Fruit fly (Drosophila melanogaster) whole organism, embryonic: ENCODE measurements around the gene CG5608.

Experiments
- BEAF-32 ChIP-seq: fragments of 200-800 bp; sonication (Bioruptor generic); optimal IDR thresholded peaks from 3 replicates; lab custom pipeline; 2017; ENCODE audit warnings: missing biosample characterization, missing genetic modification characterization, mild to moderate bottlenecking, moderate library complexity, missing genetic modification reagents
- Bteb2 ChIP-seq: fragments of 200-800 bp; sonication (Bioruptor generic); optimal IDR thresholded peaks from 2 replicates; lab custom pipeline; 2016; ENCODE audit warnings: missing biosample characterization, missing genetic modification characterization
- CG11456 ChIP-seq: fragments of 200-800 bp; sonication (Bioruptor generic); IDR thresholded peaks from 3 replicates; pipeline ENCODE4 v1.3.6; 2022; ENCODE audit warnings: missing biosample characterization, missing genetic modification characterization
- CG12104 ChIP-seq: fragments of 200-800 bp; sonication (Bioruptor generic); optimal IDR thresholded peaks from 3 replicates; lab custom pipeline; 2016; ENCODE audit warnings: missing biosample characterization, missing genetic modification characterization
- CG13775 ChIP-seq: fragments of 200-800 bp; sonication (Bioruptor generic); optimal IDR thresholded peaks from 3 replicates; lab custom pipeline; 2017; ENCODE audit warnings: missing biosample characterization, mild to moderate bottlenecking, missing genetic modification characterization
- CG15269 ChIP-seq: fragments of 200-800 bp; sonication (Bioruptor generic); optimal IDR thresholded peaks from 2 replicates; lab custom pipeline; 2018; ENCODE audit warnings: missing biosample characterization, mild to moderate bottlenecking, missing genetic modification characterization, moderate library complexity
- CG2116 ChIP-seq: fragments of 200-800 bp; sonication (Bioruptor generic); optimal IDR thresholded peaks from 3 replicates; lab custom pipeline; 2018; ENCODE audit warnings: missing biosample characterization, mild to moderate bottlenecking, missing genetic modification characterization
- CG30020 ChIP-seq: fragments of 200-800 bp; optimal IDR thresholded peaks from 2 replicates; lab custom pipeline; 2019; ENCODE audit warnings: missing biosample characterization, mild to moderate bottlenecking, missing genetic modification characterization, moderate library complexity
- CG34376 ChIP-seq: fragments of 200-800 bp; sonication (Bioruptor generic); optimal IDR thresholded peaks from 2 replicates; lab custom pipeline; 2018; ENCODE audit warnings: missing biosample characterization, mild to moderate bottlenecking, missing genetic modification characterization
- CG3995 ChIP-seq: fragments of 200-800 bp; sonication (Bioruptor generic); optimal IDR thresholded peaks from 3 replicates; lab custom pipeline; 2016; ENCODE audit warnings: missing biosample characterization, missing genetic modification characterization
- CG4328 ChIP-seq: fragments of 200-800 bp; sonication (Bioruptor generic); optimal IDR thresholded peaks from 3 replicates; lab custom pipeline; 2017; ENCODE audit warnings: missing biosample characterization, missing genetic modification reagents, missing genetic modification characterization
- CG5180 ChIP-seq: fragments of 200-800 bp; sonication (Bioruptor generic); optimal IDR thresholded peaks from 3 replicates; lab custom pipeline; 2017; ENCODE audit warnings: missing biosample characterization, missing genetic modification characterization, mild to moderate bottlenecking, moderate library complexity, missing genetic modification reagents
- CG7357 ChIP-seq: fragments of 200-800 bp; sonication (Bioruptor generic); IDR thresholded peaks from 3 replicates; pipeline ENCODE4 v1.3.6; 2022; ENCODE audit warnings: missing biosample characterization, missing genetic modification characterization
- CG8290 ChIP-seq, 3 experiments: fragments of 200-800 bp; sonication (Bioruptor generic); optimal IDR thresholded peaks; 2 replicates each; lab custom pipeline; 2016 to 2019; ENCODE audit warnings: missing biosample characterization in 3 of 3, missing genetic modification characterization in 3 of 3, mild to moderate bottlenecking in 2 of 3, moderate library complexity in 1 of 3
- CoRest ChIP-seq: fragments of 200-800 bp; sonication (Bioruptor generic); optimal IDR thresholded peaks from 3 replicates; lab custom pipeline; 2018; ENCODE audit warnings: missing biosample characterization, mild to moderate bottlenecking, missing genetic modification characterization, moderate library complexity
- Dip3 ChIP-seq: fragments of 200-800 bp; sonication (Bioruptor generic); optimal IDR thresholded peaks from 3 replicates; lab custom pipeline; 2016; ENCODE audit warnings: missing biosample characterization, missing genetic modification characterization
- Doc2 ChIP-seq: fragments of 200-800 bp; sonication (Bioruptor generic); IDR thresholded peaks from 2 replicates; pipeline ENCODE4 v1.3.6; 2022; ENCODE audit warnings: missing biosample characterization, missing genetic modification characterization
- Dp ChIP-seq: fragments of 200-800 bp; sonication (Bioruptor generic); optimal IDR thresholded peaks from 2 replicates; lab custom pipeline; 2018; ENCODE audit warnings: missing biosample characterization, mild to moderate bottlenecking, missing genetic modification characterization, moderate library complexity
- Ets97D ChIP-seq: fragments of 200-800 bp; sonication (Bioruptor generic); optimal IDR thresholded peaks from 3 replicates; lab custom pipeline; 2016; ENCODE audit warnings: missing biosample characterization, missing genetic modification characterization
- HLHmδ ChIP-seq: fragments of 200-800 bp; sonication (Bioruptor generic); optimal IDR thresholded peaks from 2 replicates; lab custom pipeline; 2018; ENCODE audit warnings: missing biosample characterization, mild to moderate bottlenecking, missing genetic modification characterization, moderate library complexity
- HmgD ChIP-seq: fragments of 200-800 bp; sonication (Bioruptor generic); optimal IDR thresholded peaks from 3 replicates; lab custom pipeline; 2016; ENCODE audit warnings: missing biosample characterization, missing genetic modification characterization
- Hr3 ChIP-seq: fragments of 200-800 bp; sonication (Bioruptor generic); optimal IDR thresholded peaks from 3 replicates; lab custom pipeline; 2016; ENCODE audit warnings: missing biosample characterization, missing genetic modification characterization
- Hr39 ChIP-seq: fragments of >200 bp; optimal IDR thresholded peaks from 2 replicates; lab custom pipeline; 2017
- MESR4 ChIP-seq: fragments of 200-800 bp; sonication (Bioruptor generic); optimal IDR thresholded peaks from 2 replicates; lab custom pipeline; 2018; ENCODE audit warnings: missing biosample characterization, mild to moderate bottlenecking, missing genetic modification characterization, moderate library complexity
- Max ChIP-seq: fragments of 200-800 bp; sonication (Bioruptor generic); optimal IDR thresholded peaks from 2 replicates; lab custom pipeline; 2016; ENCODE audit warnings: missing biosample characterization, mild to moderate bottlenecking, missing genetic modification characterization
- NFAT ChIP-seq: fragments of 200-800 bp; sonication (Bioruptor generic); IDR thresholded peaks from 2 replicates; pipeline ENCODE4 v1.3.6; 2022; ENCODE audit warnings: missing biosample characterization, missing genetic modification characterization
- Nf-YC ChIP-seq: fragments of 200-800 bp; optimal IDR thresholded peaks from 3 replicates; lab custom pipeline; 2019; ENCODE audit warnings: missing biosample characterization, mild to moderate bottlenecking, missing genetic modification characterization, moderate library complexity
- Sry-δ ChIP-seq: fragments of 200-800 bp; sonication (Bioruptor generic); optimal IDR thresholded peaks from 2 replicates; lab custom pipeline; 2016; ENCODE audit warnings: missing biosample characterization, missing genetic modification characterization
- Xbp1 ChIP-seq: fragments of 200-800 bp; sonication (Bioruptor generic); optimal IDR thresholded peaks from 3 replicates; lab custom pipeline; 2016; ENCODE audit warnings: missing biosample characterization, mild to moderate bottlenecking, missing genetic modification characterization
- bbx ChIP-seq: fragments of 200-800 bp; sonication (Bioruptor generic); IDR thresholded peaks from 2 replicates; pipeline ENCODE4 v1.3.6; 2022; ENCODE audit warnings: missing biosample characterization, missing genetic modification characterization; ENCODE audit not compliant: partially characterized antibody
- crp ChIP-seq, 2 experiments: fragments of 200-800 bp; sonication (Bioruptor generic); optimal IDR thresholded peaks; 2 replicates in 1 of 2; 3 replicates in 1 of 2; lab custom pipeline; 2017; ENCODE audit warnings: missing biosample characterization in 2 of 2, missing genetic modification characterization in 2 of 2, mild to moderate bottlenecking in 1 of 2, moderate library complexity in 1 of 2
- dmrt99B ChIP-seq: fragments of 200-800 bp; sonication (Bioruptor generic); optimal IDR thresholded peaks from 2 replicates; lab custom pipeline; 2018; ENCODE audit warnings: missing biosample characterization, mild to moderate bottlenecking, missing genetic modification characterization, moderate library complexity
- dysf ChIP-seq: fragments of 200-800 bp; sonication (Bioruptor generic); IDR thresholded peaks from 3 replicates; pipeline ENCODE4 v1.3.6; 2022; ENCODE audit warnings: missing biosample characterization, missing genetic modification characterization
- fru ChIP-seq: fragments of >200 bp; optimal IDR thresholded peaks from 2 replicates; lab custom pipeline; 2017
- grau ChIP-seq: fragments of 200-800 bp; optimal IDR thresholded peaks from 3 replicates; lab custom pipeline; 2019; ENCODE audit warnings: missing biosample characterization, mild to moderate bottlenecking, missing genetic modification characterization, moderate library complexity
- hbn ChIP-seq: fragments of 200-800 bp; sonication (Bioruptor generic); IDR thresholded peaks from 2 replicates; pipeline ENCODE4 v1.3.6; 2022; ENCODE audit warnings: missing biosample characterization, missing genetic modification characterization; ENCODE audit not compliant: partially characterized antibody
- hkb ChIP-seq, 2 experiments: fragments of 200-800 bp in 1 of 2; fragments of >200 bp in 1 of 2; sonication (Bioruptor generic) in 1 of 2; IDR thresholded peaks in 1 of 2; optimal IDR thresholded peaks in 1 of 2; 2 replicates each; pipeline versions ENCODE4 v1.3.6 to Lab custom; 2017 to 2022; ENCODE audit warnings: missing biosample characterization in 1 of 2, missing genetic modification characterization in 1 of 2
- jumu ChIP-seq: fragments of 200-800 bp; sonication (Bioruptor generic); optimal IDR thresholded peaks from 3 replicates; lab custom pipeline; 2016; ENCODE audit warnings: missing biosample characterization, missing genetic modification characterization
- maf-S ChIP-seq: fragments of 200-800 bp; sonication (Bioruptor generic); optimal IDR thresholded peaks from 2 replicates; lab custom pipeline; 2016; ENCODE audit warnings: missing biosample characterization, missing genetic modification characterization
- nmo ChIP-seq: fragments of 200-800 bp; sonication (Bioruptor generic); optimal IDR thresholded peaks from 2 replicates; lab custom pipeline; 2018; ENCODE audit warnings: missing biosample characterization, mild to moderate bottlenecking, missing genetic modification characterization, moderate library complexity
- phol ChIP-seq: fragments of 200-800 bp; sonication (Bioruptor generic); optimal IDR thresholded peaks from 3 replicates; lab custom pipeline; 2018; ENCODE audit warnings: missing biosample characterization, mild to moderate bottlenecking, missing genetic modification characterization, moderate library complexity
- psq ChIP-seq: fragments of 200-800 bp; sonication (Bioruptor generic); optimal IDR thresholded peaks from 2 replicates; lab custom pipeline; 2017; ENCODE audit warnings: missing biosample characterization, missing genetic modification characterization
- repo ChIP-seq: fragments of 200-800 bp; sonication (Bioruptor generic); optimal IDR thresholded peaks from 2 replicates; lab custom pipeline; 2016; ENCODE audit warnings: missing biosample characterization, missing genetic modification characterization
- salm ChIP-seq: fragments of 200-800 bp; sonication (Bioruptor generic); optimal IDR thresholded peaks from 2 replicates; lab custom pipeline; 2018; ENCODE audit warnings: missing biosample characterization, mild to moderate bottlenecking, missing genetic modification characterization
- shn ChIP-seq: fragments of 200-800 bp; sonication (Bioruptor generic); optimal IDR thresholded peaks from 3 replicates; lab custom pipeline; 2016; ENCODE audit warnings: missing biosample characterization, missing genetic modification characterization
- tgo ChIP-seq: fragments of 200-800 bp; sonication (Bioruptor generic); IDR thresholded peaks from 3 replicates; pipeline ENCODE4 v1.3.6; 2022; ENCODE audit warnings: missing biosample characterization, missing genetic modification characterization
- vvl ChIP-seq: fragments of 200-800 bp; sonication (Bioruptor generic); IDR thresholded peaks from 2 replicates; pipeline ENCODE4 v1.3.6; 2022; ENCODE audit warnings: missing biosample characterization, missing genetic modification characterization
- wdn ChIP-seq: fragments of 200-800 bp; sonication (Bioruptor generic); IDR thresholded peaks from 2 replicates; pipeline ENCODE4 v1.3.6; 2022; ENCODE audit warnings: missing biosample characterization, missing genetic modification characterization

CG5608 gene

dm6 chr3R:12425510-12426309, 39.4 kb downstream of the CG5608 start, which contains the start of gene Pp1-87B (continued):
- peak; percentile 34 for TF ChIP-seq CG13775 (GFP tag; lab: Kevin White, UChicago)
- TF ChIP-seq CG7357 (GFP tag; lab: Robert Waterston, UW) = no peak
- peak; percentile 25; the same call in 1 of the 2 replicates for TF ChIP-seq vvl (GFP tag; lab: Robert Waterston, UW)
- TF ChIP-seq CG5180 (GFP tag; lab: Kevin White, UChicago) = no peak
- peak; percentile 46 for TF ChIP-seq Nf-YC
- TF ChIP-seq bbx = no peak
- TF ChIP-seq CG30020 (tag; lab: Kevin White, UChicago) = peak; percentile 45
- TF ChIP-seq NFAT = no peak
- TF ChIP-seq fru = no peak
- TF ChIP-seq dmrt99B (tag; lab: Kevin White, UChicago) = no peak
- TF ChIP-seq MESR4 (GFP tag; lab: Kevin White, UChicago) = peak; percentile 98
- peak; percentile 27 for TF ChIP-seq Max (GFP tag; lab: Kevin White, UChicago)
- TF ChIP-seq shn (GFP tag; lab: Kevin White, UChicago) = peak; percentile 26
- TF ChIP-seq CG11456 = no peak
- peak; percentile 4 for TF ChIP-seq Xbp1 (GFP tag; lab: Kevin White, UChicago)
- peak; percentile 94 for TF ChIP-seq Ets97D (GFP tag; lab: Kevin White, UChicago)
- TF ChIP-seq CG34376 (GFP tag; lab: Kevin White, UChicago) = peak; percentile 9
- TF ChIP-seq CG4328 (GFP tag; lab: Kevin White, UChicago) = peak; percentile 32
- TF ChIP-seq Hr3 (GFP tag; lab: Kevin White, UChicago) = no peak
- peak; percentile 92 for TF ChIP-seq hkb (optimal IDR thresholded peaks at IDR 0.05; lab: Kevin White, UChicago)
- no peak for TF ChIP-seq hkb (GFP tag; IDR thresholded peaks at IDR 0.05; lab: Robert Waterston, UW)
- peak; percentile 38 for TF ChIP-seq CG3995 (GFP tag; lab: Kevin White, UChicago)
- peak; percentile 100 for TF ChIP-seq phol (tag; lab: Kevin White, UChicago)
- TF ChIP-seq repo (GFP tag; lab: Kevin White, UChicago) = no peak
- no peak for TF ChIP-seq CG15269
- no peak for TF ChIP-seq salm (tag; lab: Kevin White, UChicago)
- 0 out of 3 replicates have a peak, but pooled peaks have one; percentile 7 for TF ChIP-seq dysf (GFP tag; lab: Robert Waterston, UW)
- peak; percentile 10 for TF ChIP-seq Dip3 (GFP tag; lab: Kevin White, UChicago)
- TF ChIP-seq Bteb2 = no peak
- TF ChIP-seq wdn (GFP tag; lab: Robert Waterston, UW) = no peak
- peak; percentile 63 for TF ChIP-seq CoRest (tag; lab: Kevin White, UChicago)
- peak; percentile 72 for TF ChIP-seq nmo
- no peak for TF ChIP-seq tgo
- TF ChIP-seq CG8290 (GFP tag; optimal IDR thresholded peaks at IDR 0.05; lab: Kevin White, UChicago) = peak; percentile 39
- TF ChIP-seq CG8290 (tag; optimal IDR thresholded peaks at IDR 0.05; lab: Kevin White, UChicago) = peak in 1 of 2 experiments; percentile 46
- no peak for TF ChIP-seq Hr39 (lab: Kevin White, UChicago)
- no peak for TF ChIP-seq maf-S
- TF ChIP-seq HLHmδ = peak; percentile 61
- TF ChIP-seq HmgD (GFP tag; lab: Kevin White, UChicago) = peak; percentile 40
- TF ChIP-seq grau (tag; lab: Kevin White, UChicago) = no peak
- peak; percentile 60 for TF ChIP-seq Dp (GFP tag; lab: Kevin White, UChicago)
- TF ChIP-seq CG2116 (GFP tag; lab: Kevin White, UChicago) = peak; percentile 66
- TF ChIP-seq Doc2 (GFP tag; lab: Robert Waterston, UW) = no peak
- TF ChIP-seq CG12104 (GFP tag; lab: Kevin White, UChicago) = peak; percentile 36
- peak; percentile 75 for TF ChIP-seq Sry-δ (GFP tag; lab: Kevin White, UChicago)
- no peak for TF ChIP-seq psq (GFP tag; lab: Kevin White, UChicago)
- TF ChIP-seq BEAF-32 (GFP tag; lab: Kevin White, UChicago) = peak; percentile 70
- peak; percentile 76 for TF ChIP-seq jumu (GFP tag; lab: Kevin White, UChicago)
- TF ChIP-seq crp (GFP tag; optimal IDR thresholded peaks at IDR 0.05; lab: Kevin White, UChicago) = peak in 1 of 2 experiments; percentile 8
- TF ChIP-seq hbn (GFP tag; lab: Robert Waterston, UW) = 0 out of 2 replicates have a peak, but pooled peaks have one; percentile 28
